Fruit fly (Drosophila melanogaster): Measurements from ENCODE around the gene CG1677.

DNA sequence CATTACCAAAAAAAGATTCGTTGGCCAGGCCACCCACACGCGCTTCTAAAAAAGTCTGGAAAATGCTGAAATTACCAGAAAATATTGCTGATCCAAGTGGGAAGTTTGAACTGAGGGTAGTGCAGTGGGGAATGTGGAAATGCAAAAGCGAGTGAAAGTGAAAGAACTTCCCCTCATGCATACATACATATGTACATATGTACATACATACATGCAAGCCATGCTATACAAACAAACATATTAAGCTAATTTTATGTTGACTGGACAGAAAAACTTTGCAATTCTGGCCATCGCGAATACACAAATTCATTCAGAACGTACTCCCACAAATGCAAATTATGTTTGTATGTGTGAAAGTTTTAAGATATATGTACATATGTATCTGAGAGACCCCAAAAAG, 107.3 kb downstream of the CG1677 start:
- TF ChIP-seq CG8478 (optimal IDR thresholded peaks at IDR 0.05) (no peak), CTCF (optimal IDR thresholded peaks at IDR 0.05) (no peak)
